Fruit fly (Drosophila melanogaster): ENCODE measurements around the gene mop.
A peak's percentile ranks its signal among the peaks of the same experiment; 100 is the strongest.

Gene mop

DNA sequence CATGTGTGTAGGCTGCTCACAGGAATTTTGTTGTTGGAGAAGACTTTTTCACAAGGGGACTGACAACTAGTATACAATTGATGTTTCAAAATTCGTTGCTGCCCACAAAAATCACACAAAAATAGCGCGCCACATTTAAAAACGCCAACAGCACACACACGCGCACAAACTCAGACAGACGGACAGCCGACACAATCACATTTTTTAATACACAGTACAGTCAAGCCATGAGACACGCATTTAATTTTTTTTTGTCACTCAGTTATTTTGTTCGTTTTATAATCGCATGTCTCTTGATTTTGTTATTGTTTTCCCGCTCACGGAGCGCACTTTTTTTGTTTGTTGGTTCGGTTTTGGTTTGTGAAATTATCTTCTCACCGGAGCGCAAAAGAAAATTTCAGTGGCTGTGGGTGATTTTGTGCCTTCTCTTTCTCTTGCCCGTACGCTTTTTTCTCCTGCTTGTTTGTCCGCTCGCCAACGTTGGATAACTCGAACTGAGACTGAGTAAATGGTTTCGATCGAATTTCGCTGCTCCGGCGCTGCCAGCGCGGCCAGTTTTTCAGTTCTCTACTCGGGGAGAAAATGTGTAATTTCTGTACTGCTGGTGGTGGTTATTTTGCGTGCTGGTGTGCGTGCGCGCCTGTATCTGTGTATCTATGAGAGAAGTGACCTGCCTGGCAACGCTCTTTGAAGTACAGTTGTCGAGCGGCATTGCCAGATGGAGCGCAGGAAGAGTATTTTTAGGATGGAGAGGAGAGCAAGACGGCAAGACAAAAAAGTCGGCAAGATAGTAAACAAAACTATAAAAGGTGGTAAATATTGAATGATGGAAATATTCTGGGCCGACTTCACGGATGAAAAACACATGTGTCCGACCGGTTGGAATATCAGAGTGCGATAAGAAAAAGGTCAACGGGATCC is 18.2 kb downstream of the mop start, which contains the start of gene CG42507:
TSS of gene CG42507 (minus strand) at position 499 of the 921 bp plus-strand sequence.
- TF ChIP-seq Hr83 (GFP tag; optimal IDR thresholded peaks at IDR 0.05; ENCODE audit: poor library complexity, severe bottlenecking) (peak; percentile 71), rgr (GFP tag; optimal IDR thresholded peaks at IDR 0.05) (no peak), CrebA (GFP tag; optimal IDR thresholded peaks at IDR 0.05; ENCODE audit: borderline replicate concordance) (peak; percentile 96), Hnf4 (GFP tag; optimal IDR thresholded peaks at IDR 0.05) (peak; percentile 19), fru (GFP tag; optimal IDR thresholded peaks at IDR 0.05) (peak; percentile 2), HLH106 (tag; optimal IDR thresholded peaks at IDR 0.05) (no peak), dsf (GFP tag; optimal IDR thresholded peaks at IDR 0.05; ENCODE audit: borderline replicate concordance) (no peak), sv (GFP tag; optimal IDR thresholded peaks at IDR 0.05) (no peak), lola (GFP tag; optimal IDR thresholded peaks at IDR 0.05) (no peak), Vsx2 (GFP tag; optimal IDR thresholded peaks at IDR 0.05; ENCODE audit: partially characterized antibody) (peak; percentile 26), N (GFP tag; optimal IDR thresholded peaks at IDR 0.05) (no peak), Jra (GFP tag; optimal IDR thresholded peaks at IDR 0.05) (no peak), br (GFP tag; optimal IDR thresholded peaks at IDR 0.05) (peak; percentile 55), Dif (GFP tag; optimal IDR thresholded peaks at IDR 0.05; ENCODE audit: partially characterized antibody) (peak; percentile 87), ey (GFP tag; optimal IDR thresholded peaks at IDR 0.05) (no peak), brk (GFP tag; optimal IDR thresholded peaks at IDR 0.05) (peak; percentile 63), h (GFP tag; optimal IDR thresholded peaks at IDR 0.05) (no peak), Sp1 (GFP tag; optimal IDR thresholded peaks at IDR 0.05) (no peak), sage (GFP tag; optimal IDR thresholded peaks at IDR 0.05) (peak; percentile 48), Rel (GFP tag; optimal IDR thresholded peaks at IDR 0.05) (peak; percentile 85), Rel (tag; optimal IDR thresholded peaks at IDR 0.05) (peak; percentile 45), CG32264 (GFP tag; optimal IDR thresholded peaks at IDR 0.05) (peak; percentile 19), foxo (GFP tag; optimal IDR thresholded peaks at IDR 0.05) (peak in 1 of 2 experiments; percentile 61), Mio (GFP tag; optimal IDR thresholded peaks at IDR 0.05) (no peak), dl (GFP tag; optimal IDR thresholded peaks at IDR 0.05; ENCODE audit: insufficient read depth in 1 of 2, partially characterized antibody in 2 of 2) (peak; percentile 33 to 77), jim (GFP tag; optimal IDR thresholded peaks at IDR 0.05) (no peak), woc (GFP tag; optimal IDR thresholded peaks at IDR 0.05) (no peak), OdsH (GFP tag; optimal IDR thresholded peaks at IDR 0.05) (no peak)

DNA sequence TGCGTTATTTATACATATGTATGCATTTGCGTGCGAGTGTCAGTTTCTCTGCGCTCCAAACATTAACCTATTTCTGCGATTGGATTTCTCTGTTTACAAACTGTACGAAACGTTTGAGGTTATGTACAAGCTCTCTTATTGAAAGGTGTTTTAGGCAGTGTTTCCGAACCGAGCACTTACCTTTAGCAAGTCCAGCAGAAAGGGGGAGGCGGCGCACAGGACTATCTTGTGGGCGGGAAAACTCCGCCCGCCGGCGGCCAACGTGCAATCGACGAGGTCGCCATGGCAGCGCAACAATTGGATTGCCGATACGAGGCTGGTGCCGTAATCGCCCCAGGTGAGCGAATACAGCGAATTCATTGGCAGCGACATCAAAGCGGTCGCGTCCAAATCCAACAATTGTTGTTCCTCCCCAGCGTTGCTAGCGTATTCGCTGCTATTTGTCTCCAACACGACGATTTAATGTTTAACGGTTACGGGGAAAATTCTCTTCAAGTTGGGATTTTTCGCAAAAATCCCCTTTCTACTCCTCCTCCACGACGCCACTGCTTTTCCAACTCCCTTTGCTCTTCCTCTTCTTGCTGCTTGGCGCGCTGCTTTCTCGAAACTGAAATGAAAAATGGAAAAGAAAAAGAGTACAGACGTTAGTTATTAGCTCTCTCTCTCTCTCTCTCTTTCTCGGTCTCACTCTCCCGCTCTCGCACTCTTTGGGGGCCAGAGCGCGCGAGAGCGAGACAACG is 19.0 kb downstream of the mop start:
- TF ChIP-seq Hr83 (GFP tag; optimal IDR thresholded peaks at IDR 0.05; ENCODE audit: poor library complexity, severe bottlenecking) (peak; percentile 63), Hr78 (GFP tag; optimal IDR thresholded peaks at IDR 0.05) (no peak), Hnf4 (GFP tag; optimal IDR thresholded peaks at IDR 0.05) (peak; percentile 89), br (GFP tag; optimal IDR thresholded peaks at IDR 0.05) (peak; percentile 84), ey (GFP tag; optimal IDR thresholded peaks at IDR 0.05) (peak; percentile 89), sv (GFP tag; optimal IDR thresholded peaks at IDR 0.05) (peak; percentile 85), Myc (optimal IDR thresholded peaks at IDR 0.05) (no peak), GATAd (GFP tag; optimal IDR thresholded peaks at IDR 0.05) (no peak), dl (GFP tag; optimal IDR thresholded peaks at IDR 0.05; ENCODE audit: insufficient read depth in 1 of 2, partially characterized antibody in 2 of 2) (peak; percentile 82 to 95), fru (GFP tag; optimal IDR thresholded peaks at IDR 0.05) (peak; percentile 90), Sp1 (GFP tag; optimal IDR thresholded peaks at IDR 0.05) (peak; percentile 85), psq (GFP tag; optimal IDR thresholded peaks at IDR 0.05) (peak; percentile 78), woc (GFP tag; optimal IDR thresholded peaks at IDR 0.05) (peak; percentile 7), jim (GFP tag; optimal IDR thresholded peaks at IDR 0.05) (peak; percentile 65), Mio (GFP tag; optimal IDR thresholded peaks at IDR 0.05) (peak; percentile 56), dsf (GFP tag; optimal IDR thresholded peaks at IDR 0.05; ENCODE audit: borderline replicate concordance) (no peak), foxo (GFP tag; optimal IDR thresholded peaks at IDR 0.05) (peak in 1 of 2 experiments; percentile 94), Abd-B (GFP tag; optimal IDR thresholded peaks at IDR 0.05) (no peak), pan (optimal IDR thresholded peaks at IDR 0.05) (peak; percentile 17), usp (GFP tag; optimal IDR thresholded peaks at IDR 0.05) (no peak), OdsH (GFP tag; optimal IDR thresholded peaks at IDR 0.05) (peak; percentile 86), N (GFP tag; optimal IDR thresholded peaks at IDR 0.05) (no peak), brk (GFP tag; optimal IDR thresholded peaks at IDR 0.05) (no peak), CG32264 (GFP tag; optimal IDR thresholded peaks at IDR 0.05) (peak; percentile 69), Dfd (GFP tag; optimal IDR thresholded peaks at IDR 0.05) (no peak), h (GFP tag; optimal IDR thresholded peaks at IDR 0.05) (peak; percentile 93), HLH106 (tag; optimal IDR thresholded peaks at IDR 0.05) (peak; percentile 87), Rel (GFP tag; optimal IDR thresholded peaks at IDR 0.05) (no peak), Rel (tag; optimal IDR thresholded peaks at IDR 0.05) (peak; percentile 36), rgr (GFP tag; optimal IDR thresholded peaks at IDR 0.05) (peak; percentile 93), Dif (GFP tag; optimal IDR thresholded peaks at IDR 0.05; ENCODE audit: partially characterized antibody) (peak; percentile 97), sage (GFP tag; optimal IDR thresholded peaks at IDR 0.05) (peak; percentile 84), CG9705 (GFP tag; optimal IDR thresholded peaks at IDR 0.05) (peak; percentile 71), lola (GFP tag; optimal IDR thresholded peaks at IDR 0.05) (no peak), Vsx2 (GFP tag; optimal IDR thresholded peaks at IDR 0.05; ENCODE audit: partially characterized antibody) (peak; percentile 92), CrebA (GFP tag; optimal IDR thresholded peaks at IDR 0.05; ENCODE audit: borderline replicate concordance) (no peak), Jra (GFP tag; optimal IDR thresholded peaks at IDR 0.05) (peak; percentile 1), tai (GFP tag; optimal IDR thresholded peaks at IDR 0.05) (peak; percentile 68), dmrt93B (GFP tag; optimal IDR thresholded peaks at IDR 0.05) (peak; percentile 77)

All from whole organism, wandering third instar larva.